Worm (Caenorhabditis elegans) whole organism, L1 larva: ENCODE measurements around the gene Y75B8A.19.

ENCODE experiments used
- alr-1 ChIP-seq: fragments of 200-800 bp; sonication (Bioruptor generic); optimal IDR thresholded peaks from 2 replicates; lab custom pipeline; 2018; ENCODE audit warnings: borderline replicate concordance, mild to moderate bottlenecking, missing genetic modification characterization, missing compliant biosample characterization
- aly-2 ChIP-seq: fragments of 150-350 bp; optimal IDR thresholded peaks from 2 replicates; lab custom pipeline; 2014; ENCODE audit warnings: missing biosample characterization, missing genetic modification characterization
- ama-1 ChIP-seq: fragments of 150-350 bp; optimal IDR thresholded peaks from 2 replicates; lab custom pipeline; 2014
- dpl-1 ChIP-seq, 3 experiments: fragments of 150-350 bp in 2 of 3; sonication (generic microtip) in 1 of 3; optimal IDR thresholded peaks; 2 replicates each; lab custom pipeline; 2014 to 2017; ENCODE audit warnings: missing biosample characterization in 3 of 3, missing genetic modification characterization in 3 of 3, missing genetic modification reagents in 3 of 3
- fkh-10 ChIP-seq: sonication (generic microtip); optimal IDR thresholded peaks from 2 replicates; lab custom pipeline; 2017; ENCODE audit warnings: missing biosample characterization, missing genetic modification reagents, missing genetic modification characterization
- lin-39 ChIP-seq: fragments of 150-350 bp; optimal IDR thresholded peaks from 2 replicates; lab custom pipeline; 2014; ENCODE audit warnings: missing biosample characterization, missing genetic modification reagents, missing genetic modification characterization
- lir-3 ChIP-seq: sonication (generic microtip); optimal IDR thresholded peaks from 2 replicates; lab custom pipeline; 2016; ENCODE audit warnings: mild to moderate bottlenecking, missing genetic modification characterization, moderate library complexity, missing compliant biosample characterization; ENCODE audit not compliant: poor library complexity
- mdl-1 ChIP-seq, 2 experiments: fragments of 150-350 bp; optimal IDR thresholded peaks; 2 replicates each; lab custom pipeline; 2014 to 2017; ENCODE audit warnings: missing biosample characterization in 2 of 2, missing genetic modification characterization in 2 of 2, inconsistent platforms in 1 of 2
- nhr-76 ChIP-seq: sonication (generic microtip); optimal IDR thresholded peaks from 2 replicates; lab custom pipeline; 2017; ENCODE audit warnings: missing biosample characterization, missing genetic modification characterization
- tlp-1 ChIP-seq: fragments of 150-350 bp; optimal IDR thresholded peaks from 2 replicates; lab custom pipeline; 2014; ENCODE audit warnings: missing biosample characterization, missing genetic modification characterization
- unc-86 ChIP-seq: sonication (generic microtip); optimal IDR thresholded peaks from 2 replicates; lab custom pipeline; 2016; ENCODE audit warnings: missing genetic modification characterization, missing compliant biosample characterization
- zag-1 ChIP-seq: fragments of 150-350 bp; optimal IDR thresholded peaks from 2 replicates; lab custom pipeline; 2014; ENCODE audit warnings: missing biosample characterization, missing genetic modification characterization
- ztf-11 ChIP-seq, 2 experiments: sonication (generic microtip); optimal IDR thresholded peaks; 2 replicates each; lab custom pipeline; 2016 to 2017; ENCODE audit warnings: missing genetic modification characterization in 2 of 2, missing biosample characterization in 1 of 2, missing compliant biosample characterization in 1 of 2

DNA sequence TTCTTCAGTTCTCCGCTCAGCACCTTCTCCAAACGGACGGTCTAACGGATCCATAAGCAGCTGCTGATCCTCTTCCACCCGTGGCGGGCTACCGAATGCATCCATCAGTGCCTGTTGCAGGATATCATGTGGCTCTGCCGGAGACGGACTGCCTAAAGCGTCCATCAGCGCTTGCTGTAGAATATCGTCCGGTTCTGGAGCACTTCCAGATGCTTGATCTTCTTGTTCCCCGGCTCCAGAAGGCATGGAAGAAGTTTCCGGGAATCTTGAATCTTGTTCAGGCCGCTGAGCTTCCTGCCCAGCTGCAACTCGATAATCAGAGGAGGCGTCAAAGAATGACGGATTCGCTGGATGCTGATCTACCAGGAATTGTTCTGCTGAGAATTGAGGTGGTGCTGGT, 21.2 kb upstream of the Y75B8A.19 start:
- no peak for TF ChIP-seq ama-1 (lab: Kevin White, UChicago)
- TF ChIP-seq lin-39 (tag; lab: Kevin White, UChicago): no peak
- no peak for TF ChIP-seq tlp-1 (tag; lab: Kevin White, UChicago)
- TF ChIP-seq fkh-10 (GFP tag; lab: Kevin White, UChicago): no peak
- TF ChIP-seq aly-2 (tag; lab: Kevin White, UChicago): no peak
- TF ChIP-seq zag-1 (tag; lab: Kevin White, UChicago): no peak
- TF ChIP-seq nhr-76: no peak
- no peak for TF ChIP-seq unc-86 (tag; lab: Kevin White, UChicago)
- TF ChIP-seq mdl-1 (tag; optimal IDR thresholded peaks at IDR 0.05; lab: Kevin White, UChicago): no peak
- TF ChIP-seq ztf-11 (tag; optimal IDR thresholded peaks at IDR 0.05; lab: Kevin White, UChicago): no peak
- TF ChIP-seq alr-1 (tag; lab: Kevin White, UChicago): no peak
- TF ChIP-seq dpl-1 (GFP tag; optimal IDR thresholded peaks at IDR 0.05; lab: Kevin White, UChicago): no peak
- TF ChIP-seq lir-3 (tag; lab: Kevin White, UChicago): no peak
